Worm (Caenorhabditis elegans): ENCODE results near the gene mdt-4.

mdt-4 gene

ce11 chrII:4942397-4942796, 1.4 kb downstream of the mdt-4 start:
- peak; percentile 25 for TF ChIP-seq nhr-6 (tag; optimal IDR thresholded peaks at IDR 0.05)
- peak; percentile 72; the same call in 1 of the 2 replicates for TF ChIP-seq dmd-9 (GFP tag; IDR thresholded peaks at IDR 0.05)
- TF ChIP-seq pqm-1 (tag; optimal IDR thresholded peaks at IDR 0.05): no peak
- no peak for TF ChIP-seq nhr-48 (tag; optimal IDR thresholded peaks at IDR 0.05)
- peak; percentile 65 for TF ChIP-seq hmg-1.1 (GFP tag; IDR thresholded peaks at IDR 0.05)
- TF ChIP-seq dmd-8 (GFP tag; IDR thresholded peaks at IDR 0.05): peak; percentile 84
- TF ChIP-seq lin-39 (tag; optimal IDR thresholded peaks at IDR 0.05): no peak
- no peak for TF ChIP-seq snpc-1.2 (GFP tag; IDR thresholded peaks at IDR 0.05)
- no peak for TF ChIP-seq snpc-4 (tag; optimal IDR thresholded peaks at IDR 0.05)
- TF ChIP-seq nhr-237 (tag; optimal IDR thresholded peaks at IDR 0.05): no peak
- no peak for TF ChIP-seq ceh-20 (GFP tag; IDR thresholded peaks at IDR 0.05)
- TF ChIP-seq gei-8 (GFP tag; optimal IDR thresholded peaks at IDR 0.05): peak; percentile 56
- TF ChIP-seq pha-4 (GFP tag; IDR thresholded peaks at IDR 0.05): peak; percentile 81
- TF ChIP-seq pha-4 (tag; optimal IDR thresholded peaks at IDR 0.05): no peak
- peak; percentile 54 for TF ChIP-seq F49E8.2 (tag; optimal IDR thresholded peaks at IDR 0.05; ENCODE audit: borderline replicate concordance)
- peak; percentile 37 for TF ChIP-seq hlh-30 (tag; optimal IDR thresholded peaks at IDR 0.05; ENCODE audit: insufficient read depth)
- peak; percentile 66 for TF ChIP-seq unc-130 (GFP tag; optimal IDR thresholded peaks at IDR 0.05)
- TF ChIP-seq php-3 (GFP tag; IDR thresholded peaks at IDR 0.05): peak; percentile 43
- peak; percentile 63; the same call in 1 of the 2 replicates for TF ChIP-seq madf-9 (GFP tag; conservative IDR thresholded peaks at IDR 0.05)
- TF ChIP-seq zfp-3 (GFP tag; conservative IDR thresholded peaks at IDR 0.05): peak; percentile 82
- TF ChIP-seq nhr-11 (tag; optimal IDR thresholded peaks at IDR 0.05): peak; percentile 6
- TF ChIP-seq F37D6.2 (tag; optimal IDR thresholded peaks at IDR 0.05): no peak
- no peak for TF ChIP-seq lin-15B (tag; optimal IDR thresholded peaks at IDR 0.05)
- no peak; the same call in 1 of the 2 replicates for TF ChIP-seq mxl-2 (GFP tag; conservative IDR thresholded peaks at IDR 0.05)
- peak; percentile 0 for TF ChIP-seq nhr-102 (tag; optimal IDR thresholded peaks at IDR 0.05)
- TF ChIP-seq F44E2.7 (GFP tag; IDR thresholded peaks at IDR 0.05): peak; percentile 66; the same call in 1 of the 2 replicates
- peak in 1 of 2 experiments; percentile 16 for TF ChIP-seq lsy-2 (tag; optimal IDR thresholded peaks at IDR 0.05)
- 0 out of 2 replicates have a peak, but pooled peaks have one; percentile 77 for TF ChIP-seq saeg-2 (GFP tag; IDR thresholded peaks at IDR 0.05)
- peak; percentile 80 for TF ChIP-seq duxl-1 (tag; optimal IDR thresholded peaks at IDR 0.05; ENCODE audit: poor library complexity)
- no peak for TF ChIP-seq ceh-82 (tag; optimal IDR thresholded peaks at IDR 0.05)
- no peak for TF ChIP-seq ztf-11 (tag; optimal IDR thresholded peaks at IDR 0.05)
- peak; percentile 79 for TF ChIP-seq Y48G9A.11 (GFP tag; IDR thresholded peaks at IDR 0.05)
- TF ChIP-seq mdt-29 (GFP tag; IDR thresholded peaks at IDR 0.05): peak; percentile 58; the same call in 1 of the 2 replicates
- peak; percentile 22; the same call in 1 of the 2 replicates for TF ChIP-seq lin-1 (GFP tag; IDR thresholded peaks at IDR 0.05)
- no peak for TF ChIP-seq ZK546.5 (tag; optimal IDR thresholded peaks at IDR 0.05)
- no peak for TF ChIP-seq cey-2 (tag; optimal IDR thresholded peaks at IDR 0.05; ENCODE audit: borderline replicate concordance, insufficient read depth)
- TF ChIP-seq R02D3.7 (tag; optimal IDR thresholded peaks at IDR 0.05): no peak
- peak; percentile 47 for TF ChIP-seq dmd-6 (GFP tag; IDR thresholded peaks at IDR 0.05)
- no peak for TF ChIP-seq dpl-1 (GFP tag; optimal IDR thresholded peaks at IDR 0.05)
- peak; percentile 79 for TF ChIP-seq ctbp-1 (GFP tag; IDR thresholded peaks at IDR 0.05)
- peak; percentile 38 for TF ChIP-seq nhr-111 (GFP tag; optimal IDR thresholded peaks at IDR 0.05)
- TF ChIP-seq nhr-42 (GFP tag; IDR thresholded peaks at IDR 0.05): peak; percentile 75
- TF ChIP-seq lin-38 (GFP tag; IDR thresholded peaks at IDR 0.05): peak; percentile 76
- peak; percentile 69 for TF ChIP-seq vab-7 (GFP tag; IDR thresholded peaks at IDR 0.05)
- peak; percentile 65 for TF ChIP-seq set-16 (GFP tag; IDR thresholded peaks at IDR 0.05)
- TF ChIP-seq daf-8 (GFP tag; IDR thresholded peaks at IDR 0.05): 0 out of 2 replicates have a peak, but pooled peaks have one; percentile 74
- TF ChIP-seq T20F7.1 (GFP tag; optimal IDR thresholded peaks at IDR 0.05): peak; percentile 39
- no peak for TF ChIP-seq fos-1 (tag; optimal IDR thresholded peaks at IDR 0.05)
- 0 out of 2 replicates have a peak, but pooled peaks have one; percentile 10 for TF ChIP-seq Y105C5A.15 (GFP tag; IDR thresholded peaks at IDR 0.05)
- TF ChIP-seq daf-12 (tag; optimal IDR thresholded peaks at IDR 0.05): no peak
- 0 out of 2 replicates have a peak, but pooled peaks have one; percentile 30 for TF ChIP-seq nhr-41 (GFP tag; IDR thresholded peaks at IDR 0.05)
